Worm (Caenorhabditis elegans): ENCODE measurements around the gene R13D11.10.

- TF ChIP-seq ces-1 (GFP tag; optimal IDR thresholded peaks at IDR 0.05), result no peak
- no peak for TF ChIP-seq blmp-1 (tag; optimal IDR thresholded peaks at IDR 0.05)
- TF ChIP-seq ztf-11 (tag; optimal IDR thresholded peaks at IDR 0.05), result no peak
- no peak for TF ChIP-seq lin-13 (tag; optimal IDR thresholded peaks at IDR 0.05)
- TF ChIP-seq mep-1 (tag; optimal IDR thresholded peaks at IDR 0.05), result no peak
- TF ChIP-seq snpc-4 (tag; optimal IDR thresholded peaks at IDR 0.05), result no peak
- TF ChIP-seq lsy-2 (tag; optimal IDR thresholded peaks at IDR 0.05), result no peak
- no peak for TF ChIP-seq nhr-28 (tag; optimal IDR thresholded peaks at IDR 0.05)
These were observed 12.7 kb downstream of the R13D11.10 start for ce11 chrV:800271-800670.

All from whole organism, mixed stage, embryonic.